Fruit fly (Drosophila melanogaster) whole organism, prepupa: ENCODE data around the gene Zip88E.

Experiments
- CG10631 ChIP-seq: fragments of 200-800 bp; sonication (Bioruptor generic); optimal IDR thresholded peaks from 2 replicates; lab custom pipeline; 2016; ENCODE audit warnings: missing biosample characterization, missing genetic modification characterization
- CG11762 ChIP-seq: fragments of 200-800 bp; sonication (Bioruptor generic); optimal IDR thresholded peaks from 3 replicates; lab custom pipeline; 2016; ENCODE audit warnings: missing biosample characterization, missing genetic modification characterization; ENCODE audit not compliant: insufficient read depth
- CG11902 ChIP-seq: fragments of 200-800 bp; sonication (Bioruptor generic); optimal IDR thresholded peaks from 3 replicates; lab custom pipeline; 2016; ENCODE audit warnings: missing biosample characterization, missing genetic modification characterization
- CG1621 ChIP-seq: fragments of 200-800 bp; sonication (Bioruptor generic); optimal IDR thresholded peaks from 3 replicates; lab custom pipeline; 2018; ENCODE audit warnings: missing biosample characterization, mild to moderate bottlenecking, missing genetic modification characterization
- CG16779 ChIP-seq: fragments of 200-800 bp; sonication (Bioruptor generic); optimal IDR thresholded peaks from 3 replicates; lab custom pipeline; 2017; ENCODE audit warnings: missing biosample characterization, mild to moderate bottlenecking, missing genetic modification characterization
- CG3032 ChIP-seq: fragments of 200-800 bp; optimal IDR thresholded peaks from 2 replicates; lab custom pipeline; 2019; ENCODE audit warnings: missing biosample characterization, mild to moderate bottlenecking, missing genetic modification characterization, moderate library complexity
- CG31627 ChIP-seq: fragments of 200-800 bp; sonication (Bioruptor generic); optimal IDR thresholded peaks from 3 replicates; lab custom pipeline; 2016; ENCODE audit warnings: missing biosample characterization, missing genetic modification characterization
- CG32006 ChIP-seq: fragments of 200-800 bp; sonication (Bioruptor generic); optimal IDR thresholded peaks from 3 replicates; lab custom pipeline; 2017; ENCODE audit warnings: missing biosample characterization, mild to moderate bottlenecking, missing genetic modification characterization
- CG34406 ChIP-seq: fragments of 200-800 bp; sonication (Bioruptor generic); optimal IDR thresholded peaks from 3 replicates; lab custom pipeline; 2016; ENCODE audit warnings: missing biosample characterization, missing genetic modification characterization
- CG3919 ChIP-seq: fragments of 200-800 bp; sonication (Bioruptor generic); optimal IDR thresholded peaks from 3 replicates; lab custom pipeline; 2016; ENCODE audit warnings: missing biosample characterization, missing genetic modification characterization
- CG4318 ChIP-seq: fragments of 200-800 bp; sonication (Bioruptor generic); optimal IDR thresholded peaks from 3 replicates; lab custom pipeline; 2017; ENCODE audit warnings: missing biosample characterization, mild to moderate bottlenecking, missing genetic modification characterization
- CG6163 ChIP-seq: fragments of 200-800 bp; sonication (Bioruptor generic); IDR thresholded peaks from 3 replicates; pipeline ENCODE4 v1.3.6; 2022; ENCODE audit warnings: missing biosample characterization, missing genetic modification characterization
- CG6276 ChIP-seq: fragments of 200-800 bp; sonication (Bioruptor generic); optimal IDR thresholded peaks from 2 replicates; lab custom pipeline; 2017; ENCODE audit warnings: missing biosample characterization, mild to moderate bottlenecking, missing genetic modification characterization
- CG6808 ChIP-seq: fragments of 200-800 bp; sonication (Bioruptor generic); optimal IDR thresholded peaks from 3 replicates; lab custom pipeline; 2017; ENCODE audit warnings: missing biosample characterization, missing genetic modification characterization, mild to moderate bottlenecking, moderate library complexity, missing genetic modification reagents
- CG6854 ChIP-seq: fragments of 200-800 bp; sonication (Bioruptor generic); optimal IDR thresholded peaks from 2 replicates; lab custom pipeline; 2017; ENCODE audit warnings: missing biosample characterization, mild to moderate bottlenecking, missing genetic modification characterization
- CG8119 ChIP-seq: fragments of 200-800 bp; sonication (Bioruptor generic); IDR thresholded peaks from 3 replicates; pipeline ENCODE4 v1.3.6; 2022; ENCODE audit warnings: missing biosample characterization, missing genetic modification characterization
- CG8632 ChIP-seq: fragments of 200-800 bp; sonication (Bioruptor generic); optimal IDR thresholded peaks from 3 replicates; lab custom pipeline; 2016; ENCODE audit warnings: missing biosample characterization, missing genetic modification characterization
- CG9139 ChIP-seq: fragments of 200-800 bp; sonication (Bioruptor generic); optimal IDR thresholded peaks from 3 replicates; lab custom pipeline; 2017; ENCODE audit warnings: missing biosample characterization, mild to moderate bottlenecking, missing genetic modification characterization
- Eip75B ChIP-seq: fragments of 200-800 bp; sonication (Bioruptor generic); optimal IDR thresholded peaks from 3 replicates; lab custom pipeline; 2016; ENCODE audit warnings: missing biosample characterization, missing genetic modification characterization
- Eip78C ChIP-seq: fragments of 200-800 bp; sonication (Bioruptor generic); peaks from one replicate; lab custom pipeline; 2016; ENCODE audit warnings: missing biosample characterization, missing genetic modification characterization
- Eip93F ChIP-seq: fragments of 200-800 bp; sonication (Bioruptor generic); optimal IDR thresholded peaks from 2 replicates; lab custom pipeline; 2016; ENCODE audit warnings: missing biosample characterization, mild to moderate bottlenecking, missing genetic modification characterization
- Ets21C ChIP-seq: fragments of 200-800 bp; sonication (Bioruptor generic); optimal IDR thresholded peaks from 3 replicates; lab custom pipeline; 2016; ENCODE audit warnings: missing biosample characterization, missing genetic modification characterization
- Hr39 ChIP-seq: fragments of 200-800 bp; sonication (Bioruptor generic); optimal IDR thresholded peaks from 2 replicates; lab custom pipeline; 2016; ENCODE audit warnings: missing biosample characterization, missing genetic modification characterization
- Lpt ChIP-seq: fragments of 200-800 bp; sonication (Bioruptor generic); optimal IDR thresholded peaks from 3 replicates; lab custom pipeline; 2016; ENCODE audit warnings: missing biosample characterization, missing genetic modification characterization
- Met ChIP-seq: fragments of 200-800 bp; sonication (Bioruptor generic); optimal IDR thresholded peaks from 3 replicates; lab custom pipeline; 2016; ENCODE audit warnings: missing biosample characterization, missing genetic modification characterization
- OdsH ChIP-seq: fragments of 200-800 bp; sonication (Bioruptor generic); optimal IDR thresholded peaks from 3 replicates; lab custom pipeline; 2016; ENCODE audit warnings: missing biosample characterization, missing genetic modification characterization
- Smox ChIP-seq: fragments of 200-800 bp; sonication (Bioruptor generic); optimal IDR thresholded peaks from 3 replicates; lab custom pipeline; 2016; ENCODE audit warnings: missing biosample characterization, missing genetic modification characterization
- Sox102F ChIP-seq: fragments of 200-800 bp; sonication (Bioruptor generic); optimal IDR thresholded peaks from 2 replicates; lab custom pipeline; 2016; ENCODE audit warnings: missing biosample characterization, mild to moderate bottlenecking, missing genetic modification characterization
- acj6 ChIP-seq: fragments of 200-800 bp; sonication (Bioruptor generic); optimal IDR thresholded peaks from 3 replicates; lab custom pipeline; 2016; ENCODE audit warnings: missing biosample characterization, missing genetic modification characterization
- cyc ChIP-seq: fragments of 200-800 bp; sonication (Bioruptor generic); optimal IDR thresholded peaks from 3 replicates; lab custom pipeline; 2016; ENCODE audit warnings: missing biosample characterization, missing genetic modification characterization
- dac ChIP-seq: fragments of 200-800 bp; sonication (Bioruptor generic); optimal IDR thresholded peaks from 2 replicates; lab custom pipeline; 2017; ENCODE audit warnings: missing biosample characterization, mild to moderate bottlenecking, missing genetic modification characterization
- dsx ChIP-seq: fragments of 200-800 bp; optimal IDR thresholded peaks from 3 replicates; lab custom pipeline; 2019; ENCODE audit warnings: missing biosample characterization, mild to moderate bottlenecking, missing genetic modification characterization, moderate library complexity; ENCODE audit not compliant: poor library complexity, severe bottlenecking
- eg ChIP-seq: fragments of 200-800 bp; sonication (Bioruptor generic); IDR thresholded peaks from 3 replicates; pipeline ENCODE4 v1.3.6; 2022; ENCODE audit warnings: missing biosample characterization, missing genetic modification characterization
- esn ChIP-seq: fragments of 200-800 bp; sonication (Bioruptor generic); optimal IDR thresholded peaks from 2 replicates; lab custom pipeline; 2016; ENCODE audit warnings: missing biosample characterization, mild to moderate bottlenecking, missing genetic modification characterization, moderate library complexity
- fd59A ChIP-seq: fragments of 200-800 bp; sonication (Bioruptor generic); optimal IDR thresholded peaks from 2 replicates; lab custom pipeline; 2017; ENCODE audit warnings: missing biosample characterization, mild to moderate bottlenecking, missing genetic modification characterization, missing genetic modification reagents
- fd85E ChIP-seq: fragments of 200-800 bp; sonication (Bioruptor generic); optimal IDR thresholded peaks from 3 replicates; lab custom pipeline; 2016; ENCODE audit warnings: missing biosample characterization, missing genetic modification characterization
- fkh ChIP-seq: fragments of 200-800 bp; sonication (Bioruptor generic); optimal IDR thresholded peaks from 3 replicates; lab custom pipeline; 2017; ENCODE audit warnings: missing biosample characterization, mild to moderate bottlenecking, missing genetic modification characterization, moderate library complexity
- lz ChIP-seq: fragments of 200-800 bp; sonication (Bioruptor generic); optimal IDR thresholded peaks from 3 replicates; lab custom pipeline; 2016; ENCODE audit warnings: missing biosample characterization, missing genetic modification characterization
- net ChIP-seq: fragments of 200-800 bp; sonication (Bioruptor generic); optimal IDR thresholded peaks from 3 replicates; lab custom pipeline; 2016; ENCODE audit warnings: missing biosample characterization, missing genetic modification characterization
- spab ChIP-seq: fragments of 200-800 bp; sonication (Bioruptor generic); optimal IDR thresholded peaks from 2 replicates; lab custom pipeline; 2017; ENCODE audit warnings: missing biosample characterization, mild to moderate bottlenecking, missing genetic modification characterization, missing genetic modification reagents
- topi ChIP-seq: fragments of 200-800 bp; sonication (Bioruptor generic); optimal IDR thresholded peaks from 3 replicates; lab custom pipeline; 2016; ENCODE audit warnings: missing biosample characterization, missing genetic modification characterization
- vri ChIP-seq: fragments of 200-800 bp; sonication (Bioruptor generic); optimal IDR thresholded peaks from 3 replicates; lab custom pipeline; 2016; ENCODE audit warnings: missing biosample characterization, mild to moderate bottlenecking, missing genetic modification characterization

The Zip88E gene

dm6 chr3R:15291551-15292223 lies 23.2 kb downstream of the Zip88E start (continued):
- TF ChIP-seq CG8119 (GFP tag; lab: Robert Waterston, UW) (no peak), Eip75B (GFP tag; lab: Kevin White, UChicago) (no peak), Sox102F (GFP tag; lab: Kevin White, UChicago) (no peak), lz (GFP tag; lab: Kevin White, UChicago) (no peak), CG3032 (tag; lab: Kevin White, UChicago) (peak; percentile 53), CG16779 (tag; lab: Kevin White, UChicago) (no peak), fd59A (GFP tag; lab: Kevin White, UChicago) (peak; percentile 24), spab (GFP tag; lab: Kevin White, UChicago) (no peak), CG9139 (GFP tag; lab: Kevin White, UChicago) (peak; percentile 33), acj6 (GFP tag; lab: Kevin White, UChicago) (no peak), CG6808 (no peak), CG11902 (GFP tag; lab: Kevin White, UChicago) (no peak), eg (GFP tag; lab: Robert Waterston, UW) (no peak), CG11762 (GFP tag; lab: Kevin White, UChicago) (no peak)

DNA sequence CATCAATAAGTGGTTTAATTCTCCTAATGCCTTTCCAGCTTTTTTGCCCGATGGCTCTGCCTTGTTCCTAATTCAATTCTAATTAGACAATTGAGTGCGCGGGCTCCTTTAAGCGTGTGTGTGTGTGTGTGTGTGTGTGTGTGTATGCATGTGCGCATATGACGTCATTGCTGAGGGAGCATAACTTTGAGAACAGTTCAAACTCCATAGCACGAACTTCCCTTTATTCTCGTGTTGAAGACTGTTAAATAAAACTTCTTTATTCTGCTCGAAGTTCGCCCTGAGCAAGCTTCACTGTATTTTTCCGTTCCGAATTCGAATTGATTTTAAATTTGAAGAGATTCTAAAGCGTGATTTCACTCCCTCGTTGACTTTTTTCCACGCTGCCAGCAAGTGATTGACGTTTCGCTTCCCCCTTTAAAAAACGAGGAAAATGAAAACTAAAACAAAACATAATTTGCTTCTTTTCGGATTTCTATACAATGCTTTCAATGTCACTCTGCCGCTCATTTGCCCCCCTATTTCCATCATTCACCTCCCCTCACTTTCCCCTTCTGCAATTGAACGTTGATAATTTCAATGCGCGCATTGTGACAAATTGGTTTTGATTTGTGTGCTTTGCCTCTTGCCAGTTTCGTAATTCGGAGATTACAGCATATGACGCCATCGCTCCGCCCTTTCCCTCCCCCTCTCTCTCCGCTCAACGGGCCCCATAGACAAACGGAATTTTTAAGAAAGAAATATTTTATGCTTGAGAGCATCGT lies 24.0 kb downstream of the Zip88E start:
- TF ChIP-seq vri (GFP tag; lab: Kevin White, UChicago) = peak; percentile 93
- TF ChIP-seq Met (GFP tag; lab: Kevin White, UChicago) = no peak
- TF ChIP-seq Eip78C = peak; percentile 4
- TF ChIP-seq fkh (GFP tag; lab: Kevin White, UChicago) = no peak
- TF ChIP-seq Hr39 (GFP tag; lab: Kevin White, UChicago) = peak; percentile 1

dm6 chr3R:15293005-15293877 lies 24.8 kb downstream of the Zip88E start:
- TF ChIP-seq Eip93F (GFP tag; lab: Kevin White, UChicago) (peak; percentile 18), CG4318 (GFP tag; lab: Kevin White, UChicago) (no peak), CG32006 (GFP tag; lab: Kevin White, UChicago) (no peak), CG16779 (tag; lab: Kevin White, UChicago) (no peak), CG6163 (GFP tag; lab: Robert Waterston, UW) (peak; percentile 22; the same call in 1 of the 3 replicates), CG3919 (GFP tag; lab: Kevin White, UChicago) (no peak), Lpt (GFP tag; lab: Kevin White, UChicago) (no peak), Smox (GFP tag; lab: Kevin White, UChicago) (no peak), CG8632 (peak; percentile 6), fd85E (GFP tag; lab: Kevin White, UChicago) (peak; percentile 8), CG34406 (GFP tag; lab: Kevin White, UChicago) (peak; percentile 33), net (GFP tag; lab: Kevin White, UChicago) (no peak), CG1621 (no peak), Sox102F (GFP tag; lab: Kevin White, UChicago) (peak; percentile 52), OdsH (GFP tag; lab: Kevin White, UChicago) (no peak), esn (GFP tag; lab: Kevin White, UChicago) (peak; percentile 66), CG6276 (GFP tag; lab: Kevin White, UChicago) (no peak), lz (GFP tag; lab: Kevin White, UChicago) (peak; percentile 60), CG6808 (peak; percentile 44), Ets21C (peak; percentile 32), dsx (no peak), CG10631 (GFP tag; lab: Kevin White, UChicago) (no peak), Met (GFP tag; lab: Kevin White, UChicago) (peak; percentile 68), eg (GFP tag; lab: Robert Waterston, UW) (no peak), cyc (GFP tag; lab: Kevin White, UChicago) (peak; percentile 51), vri (GFP tag; lab: Kevin White, UChicago) (peak; percentile 48), CG31627 (no peak), CG11902 (GFP tag; lab: Kevin White, UChicago) (peak; percentile 23), CG6854 (GFP tag; lab: Kevin White, UChicago) (no peak), Eip78C (peak; percentile 79), topi (GFP tag; lab: Kevin White, UChicago) (peak; percentile 38), dac (GFP tag; lab: Kevin White, UChicago) (no peak)
